Worm (Caenorhabditis elegans) whole organism, L2 larva: ENCODE data around the gene ZK666.1.

Experiments used
- ama-1 ChIP-seq: fragments of 150-350 bp; optimal IDR thresholded peaks from 2 replicates; lab custom pipeline; 2018; ENCODE audit warnings: inconsistent platforms
- dmd-4 ChIP-seq: sonication (generic microtip); optimal IDR thresholded peaks from 2 replicates; lab custom pipeline; 2017; ENCODE audit warnings: missing biosample characterization, missing genetic modification characterization
- nhr-25 ChIP-seq: fragments of 150-350 bp; sonication (generic microtip); optimal IDR thresholded peaks from 3 replicates; lab custom pipeline; 2014; ENCODE audit warnings: missing biosample characterization, missing genetic modification characterization
- unc-62 ChIP-seq: fragments of 150-350 bp; optimal IDR thresholded peaks from 2 replicates; lab custom pipeline; 2014; ENCODE audit warnings: missing biosample characterization, missing genetic modification reagents, missing genetic modification characterization
- ztf-11 ChIP-seq: sonication (generic microtip); optimal IDR thresholded peaks from 2 replicates; lab custom pipeline; 2017; ENCODE audit warnings: missing biosample characterization, missing genetic modification characterization

- TF ChIP-seq ama-1 (lab: Kevin White, UChicago): no peak
- TF ChIP-seq nhr-25 (tag; lab: Kevin White, UChicago): no peak
- TF ChIP-seq ztf-11 (tag; lab: Kevin White, UChicago): no peak
- TF ChIP-seq dmd-4 (tag; lab: Kevin White, UChicago): no peak
- no peak for TF ChIP-seq unc-62
These were observed 44.3 kb upstream of the ZK666.1 start for ce11 chrII:10515422-10515821.
